Fruit fly (Drosophila melanogaster) whole organism, embryonic: ENCODE measurements around the gene CG43121.

Experiments
- Atf-2 ChIP-seq: fragments of 200-800 bp; sonication (Bioruptor generic); optimal IDR thresholded peaks from 2 replicates; lab custom pipeline; 2016; ENCODE audit warnings: missing biosample characterization, missing genetic modification characterization
- CG10209 ChIP-seq: fragments of 200-800 bp; sonication (Bioruptor generic); optimal IDR thresholded peaks from 3 replicates; lab custom pipeline; 2017; ENCODE audit warnings: missing biosample characterization, mild to moderate bottlenecking, missing genetic modification characterization, missing genetic modification reagents
- CG1024 ChIP-seq: fragments of 200-800 bp; sonication (Bioruptor generic); IDR thresholded peaks from 2 replicates; pipeline ENCODE4 v1.3.6; 2022; ENCODE audit warnings: missing biosample characterization, missing genetic modification characterization
- CG10267 ChIP-seq: fragments of 200-800 bp; sonication (Bioruptor generic); optimal IDR thresholded peaks from 2 replicates; lab custom pipeline; 2018; ENCODE audit warnings: missing biosample characterization, mild to moderate bottlenecking, missing genetic modification characterization, moderate library complexity
- CG10431 ChIP-seq: fragments of 200-800 bp; sonication (Bioruptor generic); optimal IDR thresholded peaks from 3 replicates; lab custom pipeline; 2018; ENCODE audit warnings: missing biosample characterization, mild to moderate bottlenecking, missing genetic modification characterization
- CG11504 ChIP-seq: fragments of 200-800 bp; sonication (Bioruptor generic); optimal IDR thresholded peaks from 3 replicates; lab custom pipeline; 2019; ENCODE audit warnings: missing biosample characterization, mild to moderate bottlenecking, missing genetic modification characterization, moderate library complexity
- CG12942 ChIP-seq: fragments of 200-800 bp; sonication (Bioruptor generic); optimal IDR thresholded peaks from 3 replicates; lab custom pipeline; 2016; ENCODE audit warnings: missing biosample characterization, missing genetic modification characterization
- CG14441 ChIP-seq: fragments of 200-800 bp; sonication (Bioruptor generic); IDR thresholded peaks from 2 replicates; pipeline ENCODE4 v1.3.6; 2022; ENCODE audit warnings: missing biosample characterization, missing genetic modification characterization
- CG14710 ChIP-seq: fragments of 200-800 bp; sonication (Bioruptor generic); optimal IDR thresholded peaks from 3 replicates; lab custom pipeline; 2019; ENCODE audit warnings: missing biosample characterization, mild to moderate bottlenecking, missing genetic modification characterization, moderate library complexity
- CG17328 ChIP-seq: fragments of 200-800 bp; sonication (Bioruptor generic); IDR thresholded peaks from 2 replicates; pipeline ENCODE4 v1.3.6; 2022; ENCODE audit warnings: missing biosample characterization, missing genetic modification characterization
- CG18476 ChIP-seq: fragments of 200-800 bp; sonication (Bioruptor generic); optimal IDR thresholded peaks from 2 replicates; lab custom pipeline; 2016; ENCODE audit warnings: missing biosample characterization, mild to moderate bottlenecking, missing genetic modification characterization
- CG32767 ChIP-seq: fragments of 200-800 bp; sonication (Bioruptor generic); IDR thresholded peaks from 2 replicates; pipeline ENCODE4 v1.3.6; 2022; ENCODE audit warnings: missing biosample characterization, missing genetic modification characterization
- CG33557 ChIP-seq: fragments of 200-800 bp; sonication (Bioruptor generic); optimal IDR thresholded peaks from 2 replicates; lab custom pipeline; 2019; ENCODE audit warnings: missing biosample characterization, mild to moderate bottlenecking, missing genetic modification characterization, moderate library complexity
- CG42726 ChIP-seq: fragments of 200-800 bp; sonication (Bioruptor generic); IDR thresholded peaks from 2 replicates; pipeline ENCODE4 v1.3.6; 2022; ENCODE audit warnings: missing biosample characterization, missing genetic modification characterization; ENCODE audit not compliant: partially characterized antibody
- CG4617 ChIP-seq: fragments of 200-800 bp; sonication (Bioruptor generic); optimal IDR thresholded peaks from 3 replicates; lab custom pipeline; 2016; ENCODE audit warnings: missing biosample characterization, missing genetic modification characterization, borderline replicate concordance
- CG4707 ChIP-seq: fragments of 200-800 bp; sonication (Bioruptor generic); optimal IDR thresholded peaks from 2 replicates; lab custom pipeline; 2018; ENCODE audit warnings: missing biosample characterization, mild to moderate bottlenecking, missing genetic modification characterization, moderate library complexity
- CG6813 ChIP-seq: fragments of 200-800 bp; sonication (Bioruptor generic); optimal IDR thresholded peaks from 2 replicates; lab custom pipeline; 2017; ENCODE audit warnings: missing biosample characterization, missing genetic modification characterization, mild to moderate bottlenecking, moderate library complexity, missing genetic modification reagents
- CG7556 ChIP-seq: fragments of 200-800 bp; sonication (Bioruptor generic); optimal IDR thresholded peaks from 2 replicates; lab custom pipeline; 2017; ENCODE audit warnings: missing biosample characterization, mild to moderate bottlenecking, missing genetic modification characterization
- CG7987 ChIP-seq: fragments of 200-800 bp; sonication (Bioruptor generic); optimal IDR thresholded peaks from 2 replicates; lab custom pipeline; 2018; ENCODE audit warnings: missing biosample characterization, mild to moderate bottlenecking, missing genetic modification characterization, moderate library complexity
- D ChIP-seq, 2 experiments: fragments of 200-800 bp in 1 of 2; fragments of >200 bp in 1 of 2; sonication (Bioruptor generic) in 1 of 2; optimal IDR thresholded peaks; 2 replicates in 1 of 2; 3 replicates in 1 of 2; lab custom pipeline; 2017; ENCODE audit warnings: mild to moderate bottlenecking in 1 of 2, missing biosample characterization in 1 of 2, missing genetic modification characterization in 1 of 2, missing genetic modification reagents in 1 of 2
- Dll ChIP-seq: fragments of 200-800 bp; sonication (Bioruptor generic); IDR thresholded peaks from 4 replicates; pipeline ENCODE4 v1.3.6; 2022; ENCODE audit warnings: missing biosample characterization, missing genetic modification characterization; ENCODE audit not compliant: partially characterized antibody
- HLH3B ChIP-seq: fragments of 200-800 bp; sonication (Bioruptor generic); IDR thresholded peaks from 2 replicates; pipeline ENCODE4 v1.3.6; 2022; ENCODE audit warnings: missing biosample characterization, missing genetic modification characterization
- Hand ChIP-seq: fragments of 200-800 bp; sonication (Bioruptor generic); optimal IDR thresholded peaks from 2 replicates; lab custom pipeline; 2017; ENCODE audit warnings: mild to moderate bottlenecking, missing biosample characterization, missing genetic modification reagents, missing genetic modification characterization
- Hr3 ChIP-seq: fragments of 200-800 bp; sonication (Bioruptor generic); optimal IDR thresholded peaks from 3 replicates; lab custom pipeline; 2016; ENCODE audit warnings: missing biosample characterization, missing genetic modification characterization
- Kr ChIP-seq: fragments of 200-800 bp; sonication (Bioruptor generic); optimal IDR thresholded peaks from 2 replicates; lab custom pipeline; 2017; ENCODE audit warnings: missing biosample characterization, mild to moderate bottlenecking, missing genetic modification characterization
- Nf-YA ChIP-seq: fragments of 200-800 bp; sonication (Bioruptor generic); IDR thresholded peaks from 2 replicates; pipeline ENCODE4 v1.3.6; 2022; ENCODE audit warnings: missing biosample characterization, missing genetic modification characterization
- Spps ChIP-seq: fragments of 200-800 bp; sonication (Bioruptor generic); optimal IDR thresholded peaks from 2 replicates; lab custom pipeline; 2018; ENCODE audit warnings: missing biosample characterization, mild to moderate bottlenecking, missing genetic modification characterization
- Sry-β ChIP-seq: fragments of 200-800 bp; sonication (Bioruptor generic); optimal IDR thresholded peaks from 2 replicates; lab custom pipeline; 2018; ENCODE audit warnings: missing biosample characterization, mild to moderate bottlenecking, missing genetic modification characterization, moderate library complexity
- Stat92E ChIP-seq, 3 experiments: fragments of >200 bp in 2 of 3; fragments of 200-800 bp in 1 of 3; sonication (Bioruptor generic) in 1 of 3; optimal IDR thresholded peaks; 2 replicates each; lab custom pipeline; 2017 to 2019; ENCODE audit warnings: missing biosample characterization in 3 of 3, missing genetic modification characterization in 3 of 3, mild to moderate bottlenecking in 1 of 3, moderate library complexity in 1 of 3
- ab ChIP-seq: fragments of 200-800 bp; sonication (Bioruptor generic); optimal IDR thresholded peaks from 2 replicates; lab custom pipeline; 2016; ENCODE audit warnings: missing biosample characterization, missing genetic modification characterization
- cwo ChIP-seq: fragments of 200-800 bp; sonication (Bioruptor generic); optimal IDR thresholded peaks from 3 replicates; lab custom pipeline; 2017; ENCODE audit warnings: missing biosample characterization, missing genetic modification characterization, mild to moderate bottlenecking, moderate library complexity, missing genetic modification reagents
- danr ChIP-seq: fragments of 200-800 bp; sonication (Bioruptor generic); IDR thresholded peaks from 2 replicates; pipeline ENCODE4 v1.3.6; 2022; ENCODE audit warnings: missing biosample characterization, missing genetic modification characterization
- exex ChIP-seq: fragments of 200-800 bp; sonication (Bioruptor generic); optimal IDR thresholded peaks from 4 replicates; lab custom pipeline; 2018; ENCODE audit warnings: missing biosample characterization, mild to moderate bottlenecking, missing genetic modification characterization, moderate library complexity
- hkb ChIP-seq, 2 experiments: fragments of 200-800 bp in 1 of 2; fragments of >200 bp in 1 of 2; sonication (Bioruptor generic) in 1 of 2; IDR thresholded peaks in 1 of 2; optimal IDR thresholded peaks in 1 of 2; 2 replicates each; pipeline versions ENCODE4 v1.3.6 to Lab custom; 2017 to 2022; ENCODE audit warnings: missing biosample characterization in 1 of 2, missing genetic modification characterization in 1 of 2
- insv ChIP-seq, 2 experiments: fragments of 200-800 bp; sonication (Bioruptor generic); optimal IDR thresholded peaks; 3 replicates each; lab custom pipeline; 2016 to 2018; ENCODE audit warnings: missing biosample characterization in 2 of 2, missing genetic modification characterization in 2 of 2
- inv ChIP-seq: fragments of 200-800 bp; sonication (Bioruptor generic); IDR thresholded peaks from 2 replicates; pipeline ENCODE4 v1.3.6; 2022; ENCODE audit warnings: missing biosample characterization, missing genetic modification characterization; ENCODE audit not compliant: partially characterized antibody
- kah ChIP-seq: fragments of 200-800 bp; sonication (Bioruptor generic); optimal IDR thresholded peaks from 2 replicates; lab custom pipeline; 2018; ENCODE audit warnings: missing biosample characterization, mild to moderate bottlenecking, missing genetic modification characterization
- onecut ChIP-seq: fragments of 200-800 bp; sonication (Bioruptor generic); IDR thresholded peaks from 2 replicates; pipeline ENCODE4 v1.3.6; 2022; ENCODE audit warnings: missing biosample characterization, missing genetic modification characterization
- pb ChIP-seq: fragments of 200-800 bp; sonication (Bioruptor generic); optimal IDR thresholded peaks from 3 replicates; lab custom pipeline; 2016; ENCODE audit warnings: missing biosample characterization, missing genetic modification characterization
- pita ChIP-seq: fragments of 200-800 bp; sonication (Bioruptor generic); optimal IDR thresholded peaks from 2 replicates; lab custom pipeline; 2017; ENCODE audit warnings: missing biosample characterization, mild to moderate bottlenecking, missing genetic modification characterization
- pros ChIP-seq: fragments of 200-800 bp; sonication (Bioruptor generic); optimal IDR thresholded peaks from 3 replicates; lab custom pipeline; 2019; ENCODE audit warnings: missing biosample characterization, mild to moderate bottlenecking, missing genetic modification characterization, moderate library complexity
- twi ChIP-seq: fragments of 200-800 bp; optimal IDR thresholded peaks from 2 replicates; lab custom pipeline; 2019; ENCODE audit warnings: missing biosample characterization, mild to moderate bottlenecking, missing genetic modification characterization, moderate library complexity
- unpg ChIP-seq: fragments of 200-800 bp; sonication (Bioruptor generic); optimal IDR thresholded peaks from 3 replicates; lab custom pipeline; 2018; ENCODE audit warnings: missing biosample characterization, mild to moderate bottlenecking, missing genetic modification characterization, moderate library complexity
- vnd ChIP-seq: fragments of 200-800 bp; sonication (Bioruptor generic); IDR thresholded peaks from 3 replicates; pipeline ENCODE4 v1.3.6; 2022; ENCODE audit warnings: missing biosample characterization, missing genetic modification characterization; ENCODE audit not compliant: partially characterized antibody
- wdn ChIP-seq: fragments of 200-800 bp; sonication (Bioruptor generic); IDR thresholded peaks from 2 replicates; pipeline ENCODE4 v1.3.6; 2022; ENCODE audit warnings: missing biosample characterization, missing genetic modification characterization
- zfh2 ChIP-seq: fragments of 200-800 bp; sonication (Bioruptor generic); optimal IDR thresholded peaks from 2 replicates; lab custom pipeline; 2016; ENCODE audit warnings: missing biosample characterization, missing genetic modification characterization

Gene CG43121

dm6 chr3L:14631964-14632758 is 40.1 kb downstream of the CG43121 start, which contains the start of the genes RecQ5 and dlp (continued):
- TF ChIP-seq pb (GFP tag; lab: Kevin White, UChicago) (no peak), CG17328 (GFP tag; lab: Robert Waterston, UW) (peak; percentile 67), Stat92E (GFP tag; optimal IDR thresholded peaks at IDR 0.05; lab: Kevin White, UChicago) (peak in 1 of 3 experiments; percentile 84), danr (GFP tag; lab: Robert Waterston, UW) (peak; percentile 34; the same call in 1 of the 2 replicates), Nf-YA (peak; percentile 71), Atf-2 (GFP tag; lab: Kevin White, UChicago) (peak; percentile 45), CG12942 (peak; percentile 75), Hand (peak; percentile 20), exex (tag; lab: Kevin White, UChicago) (peak; percentile 36), Kr (GFP tag; lab: Kevin White, UChicago) (no peak), vnd (GFP tag; lab: Robert Waterston, UW) (peak; percentile 85), Dll (GFP tag; lab: Robert Waterston, UW) (peak; percentile 84), CG14441 (GFP tag; lab: Robert Waterston, UW) (0 out of 2 replicates have a peak, but pooled peaks have one; percentile 56), CG1024 (peak; percentile 36; the same call in 1 of the 2 replicates), CG42726 (GFP tag; lab: Robert Waterston, UW) (peak; percentile 96), cwo (GFP tag; lab: Kevin White, UChicago) (peak; percentile 47), pita (GFP tag; lab: Kevin White, UChicago) (no peak), zfh2 (GFP tag; lab: Kevin White, UChicago) (peak; percentile 62), D (optimal IDR thresholded peaks at IDR 0.05; lab: Kevin White, UChicago) (no peak), D (GFP tag; optimal IDR thresholded peaks at IDR 0.05; lab: Kevin White, UChicago) (peak; percentile 57), Sry-β (GFP tag; lab: Kevin White, UChicago) (peak; percentile 51), CG18476 (GFP tag; lab: Kevin White, UChicago) (peak; percentile 81), Spps (tag; lab: Kevin White, UChicago) (no peak), CG14710 (peak; percentile 89), ab (GFP tag; lab: Kevin White, UChicago) (no peak), inv (GFP tag; lab: Robert Waterston, UW) (peak; percentile 80), CG6813 (peak; percentile 53), kah (GFP tag; lab: Kevin White, UChicago) (peak; percentile 27), CG32767 (GFP tag; lab: Robert Waterston, UW) (peak; percentile 69; the same call in 1 of the 2 replicates), wdn (peak; percentile 53), CG4617 (GFP tag; lab: Kevin White, UChicago) (peak; percentile 38), onecut (GFP tag; lab: Robert Waterston, UW) (peak; percentile 46), CG4707 (peak; percentile 23), twi (peak; percentile 54), HLH3B (GFP tag; lab: Robert Waterston, UW) (peak; percentile 64), CG10209 (GFP tag; lab: Kevin White, UChicago) (peak; percentile 81), CG10267 (tag; lab: Kevin White, UChicago) (peak; percentile 80), hkb (optimal IDR thresholded peaks at IDR 0.05; lab: Kevin White, UChicago) (no peak), hkb (GFP tag; IDR thresholded peaks at IDR 0.05; lab: Robert Waterston, UW) (peak; percentile 74), CG7556 (GFP tag; lab: Kevin White, UChicago) (peak; percentile 84), pros (GFP tag; lab: Kevin White, UChicago) (peak; percentile 20), CG11504 (peak; percentile 80), CG33557 (GFP tag; lab: Kevin White, UChicago) (peak; percentile 66), unpg (GFP tag; lab: Kevin White, UChicago) (peak; percentile 63), CG10431 (GFP tag; lab: Kevin White, UChicago) (peak; percentile 72), CG7987 (peak; percentile 7), Hr3 (peak; percentile 88), insv (GFP tag; optimal IDR thresholded peaks at IDR 0.05; lab: Kevin White, UChicago) (peak in 1 of 2 experiments; percentile 60)
